Worm (Caenorhabditis elegans): Measurements from ENCODE around the gene F20B6.4.
A peak's percentile ranks its signal among the peaks of the same experiment; 100 is the strongest.

Gene F20B6.4

DNA sequence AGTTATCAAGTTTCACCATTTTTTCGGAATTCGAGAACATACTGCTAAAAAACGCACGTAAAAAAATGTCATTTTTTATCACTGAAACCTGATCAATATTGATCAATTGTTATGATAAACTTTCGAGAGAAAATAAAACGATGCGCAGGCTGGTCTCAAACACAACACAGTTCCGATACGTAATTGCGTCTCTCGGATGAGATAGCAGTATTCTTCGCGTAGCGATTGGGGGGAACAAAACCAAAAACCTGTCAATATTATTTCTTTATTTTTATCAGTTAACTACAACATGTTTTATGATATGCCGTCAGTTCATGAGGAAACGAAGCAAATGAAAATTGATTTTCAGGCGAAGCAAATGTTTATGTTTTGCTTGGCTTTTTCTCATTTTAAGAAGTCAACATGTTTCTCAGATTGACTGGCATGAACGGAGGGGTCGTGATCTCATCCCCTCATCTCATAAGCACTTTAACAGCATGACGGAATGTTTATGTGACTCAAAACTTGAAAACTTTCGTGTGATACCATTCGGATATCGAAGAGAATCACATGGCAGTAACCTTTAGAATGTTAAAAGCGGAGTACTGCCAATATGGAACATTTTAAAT, 19.3 kb upstream of the F20B6.4 start (continued):
- TF ChIP-seq nhr-11 (tag; optimal IDR thresholded peaks at IDR 0.05) (no peak), grh-1 (GFP tag; IDR thresholded peaks at IDR 0.05) (no peak), fos-1 (tag; optimal IDR thresholded peaks at IDR 0.05) (no peak), elt-3 (tag; optimal IDR thresholded peaks at IDR 0.05) (peak in 1 of 6 experiments; percentile 53), jun-1 (tag; optimal IDR thresholded peaks at IDR 0.05) (no peak), nhr-20 (tag; optimal IDR thresholded peaks at IDR 0.05) (peak; percentile 31), elt-2 (tag; optimal IDR thresholded peaks at IDR 0.05) (peak; percentile 52), unc-130 (tag; optimal IDR thresholded peaks at IDR 0.05) (no peak), vab-15 (tag; optimal IDR thresholded peaks at IDR 0.05) (no peak), sptf-1 (tag; optimal IDR thresholded peaks at IDR 0.05) (no peak), fkh-8 (tag; optimal IDR thresholded peaks at IDR 0.05) (no peak), nhr-77 (tag; optimal IDR thresholded peaks at IDR 0.05) (no peak), nhr-90 (tag; optimal IDR thresholded peaks at IDR 0.05; ENCODE audit: poor library complexity) (peak; percentile 32), dpl-1 (GFP tag; optimal IDR thresholded peaks at IDR 0.05) (no peak), aha-1 (tag; optimal IDR thresholded peaks at IDR 0.05) (no peak), ceh-82 (tag; optimal IDR thresholded peaks at IDR 0.05) (no peak)

DNA sequence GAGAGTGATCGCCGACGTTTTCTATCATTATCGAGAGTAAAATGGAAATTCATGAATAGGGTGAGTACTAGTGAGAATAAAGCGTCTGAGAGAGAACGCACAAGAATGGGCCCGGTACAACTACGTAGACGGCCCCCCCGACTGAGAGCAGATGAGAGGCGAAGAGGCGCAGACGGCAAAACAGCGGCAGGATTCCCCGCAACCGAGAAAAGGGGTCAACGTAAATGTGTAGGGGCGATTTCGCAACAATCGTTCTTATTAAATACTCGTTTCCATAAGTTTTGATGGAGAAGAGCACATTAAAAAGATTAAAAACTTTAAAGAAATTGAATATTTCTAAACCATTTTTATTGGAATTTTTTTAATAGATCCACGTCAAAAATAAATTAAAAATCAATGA, 18.3 kb upstream of the F20B6.4 start:
- TF ChIP-seq mdl-1 (tag; optimal IDR thresholded peaks at IDR 0.05) (no peak), ceh-8 (GFP tag; optimal IDR thresholded peaks at IDR 0.05) (no peak), C04F5.9 (tag; optimal IDR thresholded peaks at IDR 0.05) (no peak), snu-23 (GFP tag; optimal IDR thresholded peaks at IDR 0.05) (peak; percentile 2), Y116A8C.19 (tag; optimal IDR thresholded peaks at IDR 0.05; ENCODE audit: borderline replicate concordance) (no peak), nhr-90 (tag; optimal IDR thresholded peaks at IDR 0.05; ENCODE audit: poor library complexity) (no peak), nhr-76 (tag; optimal IDR thresholded peaks at IDR 0.05) (no peak), aha-1 (tag; optimal IDR thresholded peaks at IDR 0.05) (no peak), egl-27 (tag; optimal IDR thresholded peaks at IDR 0.05) (no peak), swsn-7 (tag; optimal IDR thresholded peaks at IDR 0.05) (peak; percentile 5), nhr-20 (tag; optimal IDR thresholded peaks at IDR 0.05) (peak; percentile 5), lir-3 (tag; optimal IDR thresholded peaks at IDR 0.05; ENCODE audit: poor library complexity) (no peak), mep-1 (tag; optimal IDR thresholded peaks at IDR 0.05) (peak; percentile 28), pag-3 (tag; optimal IDR thresholded peaks at IDR 0.05; ENCODE audit: borderline replicate concordance, insufficient read depth) (no peak), zip-4 (GFP tag; optimal IDR thresholded peaks at IDR 0.05) (peak; percentile 80), lin-14 (GFP tag; optimal IDR thresholded peaks at IDR 0.05) (peak; percentile 59), grh-1 (GFP tag; IDR thresholded peaks at IDR 0.05) (no peak), lin-13 (GFP tag; optimal IDR thresholded peaks at IDR 0.05) (no peak), efl-3 (GFP tag; optimal IDR thresholded peaks at IDR 0.05) (no peak), sox-4 (tag; optimal IDR thresholded peaks at IDR 0.05) (no peak), efl-1 (optimal IDR thresholded peaks at IDR 0.05) (peak in 1 of 2 experiments; percentile 24), efl-1 (GFP tag; optimal IDR thresholded peaks at IDR 0.05 in 1 of 2) (peak in 1 of 2 experiments; percentile 84), nhr-19 (GFP tag; conservative IDR thresholded peaks at IDR 0.05) (no peak), nhr-77 (tag; optimal IDR thresholded peaks at IDR 0.05) (no peak), skn-1 (tag; optimal IDR thresholded peaks at IDR 0.05) (peak; percentile 44), dsc-1 (tag; optimal IDR thresholded peaks at IDR 0.05) (no peak), elt-3 (tag; optimal IDR thresholded peaks at IDR 0.05) (no peak), nhr-28 (tag; optimal IDR thresholded peaks at IDR 0.05) (no peak), rnt-1 (tag; optimal IDR thresholded peaks at IDR 0.05) (peak; percentile 65), isw-1 (GFP tag; IDR thresholded peaks at IDR 0.05) (no peak), hpl-2 (GFP tag; optimal IDR thresholded peaks at IDR 0.05) (no peak), egl-13 (tag; optimal IDR thresholded peaks at IDR 0.05) (no peak), ztf-11 (tag; optimal IDR thresholded peaks at IDR 0.05) (no peak), snpc-4 (tag; optimal IDR thresholded peaks at IDR 0.05) (peak; percentile 9), xbp-1 (tag; optimal IDR thresholded peaks at IDR 0.05) (peak; percentile 24), unc-130 (tag; optimal IDR thresholded peaks at IDR 0.05) (no peak), ztf-4 (tag; optimal IDR thresholded peaks at IDR 0.05) (no peak), sptf-1 (tag; optimal IDR thresholded peaks at IDR 0.05) (no peak), nhr-71 (tag; optimal IDR thresholded peaks at IDR 0.05) (peak; percentile 12), nhr-47 (tag; optimal IDR thresholded peaks at IDR 0.05) (peak; percentile 23), blmp-1 (tag; optimal IDR thresholded peaks at IDR 0.05) (no peak)
